Worm (Caenorhabditis elegans): ENCODE data around the gene pcs-1.
A peak's percentile ranks its signal among the peaks of the same experiment; 100 is the strongest.

The pcs-1 gene

ce11 chrII:11537115-11537514 is 40.4 kb downstream of the pcs-1 start:
- TF ChIP-seq F52B5.7 (tag; optimal IDR thresholded peaks at IDR 0.05): no peak
- TF ChIP-seq hrde-1 (tag; optimal IDR thresholded peaks at IDR 0.05; ENCODE audit: borderline replicate concordance): peak; percentile 44
- no peak for TF ChIP-seq sdz-38 (tag; optimal IDR thresholded peaks at IDR 0.05)
- TF ChIP-seq attf-5 (GFP tag; optimal IDR thresholded peaks at IDR 0.05): no peak
- TF ChIP-seq hlh-12 (tag; optimal IDR thresholded peaks at IDR 0.05): no peak
- TF ChIP-seq aptf-2 (GFP tag; conservative IDR thresholded peaks at IDR 0.05): peak; percentile 85
- TF ChIP-seq B0261.1 (tag; optimal IDR thresholded peaks at IDR 0.05): no peak
- TF ChIP-seq F49E8.2 (tag; optimal IDR thresholded peaks at IDR 0.05; ENCODE audit: insufficient read depth): no peak
- TF ChIP-seq lin-26 (GFP tag; IDR thresholded peaks at IDR 0.05): no peak
- no peak for TF ChIP-seq ama-1 (optimal IDR thresholded peaks at IDR 0.05)
- TF ChIP-seq ama-1 (GFP tag; optimal IDR thresholded peaks at IDR 0.05): no peak
- TF ChIP-seq Y56A3A.18 (GFP tag; IDR thresholded peaks at IDR 0.05): no peak
- no peak for TF ChIP-seq mes-4 (tag; optimal IDR thresholded peaks at IDR 0.05)
- no peak for TF ChIP-seq ztf-25 (GFP tag; IDR thresholded peaks at IDR 0.05)
- peak; percentile 84 for TF ChIP-seq ceh-100 (GFP tag; IDR thresholded peaks at IDR 0.05)
- TF ChIP-seq B0035.1 (tag; optimal IDR thresholded peaks at IDR 0.05): no peak
- no peak for TF ChIP-seq fkh-3 (tag; optimal IDR thresholded peaks at IDR 0.05)
- no peak for TF ChIP-seq zim-3 (tag; optimal IDR thresholded peaks at IDR 0.05)
- peak; percentile 2 for TF ChIP-seq ztf-18 (tag; optimal IDR thresholded peaks at IDR 0.05)
- peak; percentile 64 for TF ChIP-seq ekl-4 (GFP tag; IDR thresholded peaks at IDR 0.05)
- no peak for TF ChIP-seq nfya-2 (GFP tag; IDR thresholded peaks at IDR 0.05)
- TF ChIP-seq hmg-20 (GFP tag; IDR thresholded peaks at IDR 0.05): no peak
- TF ChIP-seq Y67H2A.10 (GFP tag; conservative IDR thresholded peaks at IDR 0.05): no peak
- TF ChIP-seq F57C9.4 (tag; optimal IDR thresholded peaks at IDR 0.05): no peak
- TF ChIP-seq F10E7.11 (tag; optimal IDR thresholded peaks at IDR 0.05): no peak
- no peak for TF ChIP-seq mel-28 (tag; optimal IDR thresholded peaks at IDR 0.05; ENCODE audit: borderline replicate concordance)
- TF ChIP-seq lin-35 (GFP tag; optimal IDR thresholded peaks at IDR 0.05): peak in 2 of 3 experiments; percentile 38 to 44
- TF ChIP-seq Y53G8AR.9 (GFP tag; conservative IDR thresholded peaks at IDR 0.05): 0 out of 2 replicates have a peak, but pooled peaks have one; percentile 68
- peak; percentile 90 for TF ChIP-seq hsf-1 (GFP tag; IDR thresholded peaks at IDR 0.05)
- TF ChIP-seq dpff-1 (tag; optimal IDR thresholded peaks at IDR 0.05): no peak
- no peak for TF ChIP-seq lag-1 (GFP tag; IDR thresholded peaks at IDR 0.05)
- no peak for TF ChIP-seq F55B11.4 (tag; optimal IDR thresholded peaks at IDR 0.05; ENCODE audit: borderline replicate concordance, insufficient read depth)
- TF ChIP-seq ceh-40 (GFP tag; IDR thresholded peaks at IDR 0.05): no peak
- TF ChIP-seq F33H1.4 (GFP tag; IDR thresholded peaks at IDR 0.05): peak; percentile 79
- no peak for TF ChIP-seq ztf-22 (GFP tag; optimal IDR thresholded peaks at IDR 0.05)
- TF ChIP-seq chd-7 (tag; optimal IDR thresholded peaks at IDR 0.05): no peak
- TF ChIP-seq madf-3 (GFP tag; IDR thresholded peaks at IDR 0.05): peak; percentile 92
- no peak for TF ChIP-seq F57A8.1 (GFP tag; optimal IDR thresholded peaks at IDR 0.05)
- TF ChIP-seq ZK185.1 (tag; optimal IDR thresholded peaks at IDR 0.05; ENCODE audit: poor library complexity, severe bottlenecking): no peak
- TF ChIP-seq tbp1 (GFP tag; optimal IDR thresholded peaks at IDR 0.05): peak; percentile 59
- no peak for TF ChIP-seq C06A6.2 (GFP tag; conservative IDR thresholded peaks at IDR 0.05)
- no peak for TF ChIP-seq nhr-90 (tag; optimal IDR thresholded peaks at IDR 0.05)
- peak; percentile 78 for TF ChIP-seq mcd-1 (GFP tag; IDR thresholded peaks at IDR 0.05)
- 0 out of 2 replicates have a peak, but pooled peaks have one; percentile 51 for TF ChIP-seq ztf-28 (GFP tag; IDR thresholded peaks at IDR 0.05)
- TF ChIP-seq madf-10 (tag; optimal IDR thresholded peaks at IDR 0.05): no peak
- TF ChIP-seq nhr-80 (tag; optimal IDR thresholded peaks at IDR 0.05): no peak
- peak; percentile 89 for TF ChIP-seq snpc-3.4 (tag; optimal IDR thresholded peaks at IDR 0.05)
- no peak for TF ChIP-seq K11D2.4 (GFP tag; IDR thresholded peaks at IDR 0.05)
- no peak for TF ChIP-seq die-1 (tag; optimal IDR thresholded peaks at IDR 0.05)
- TF ChIP-seq mxl-1 (tag; optimal IDR thresholded peaks at IDR 0.05): no peak
